Fruit fly (Drosophila melanogaster): ENCODE measurements around the gene Cp19.

Cp19 gene

dm6 chr3L:8708856-8709255 is 20.8 kb upstream of the Cp19 start (continued):
- TF ChIP-seq Hey (tag; optimal IDR thresholded peaks at IDR 0.05) = no peak
- TF ChIP-seq fd64A (GFP tag; optimal IDR thresholded peaks at IDR 0.05) = no peak
- TF ChIP-seq slbo (GFP tag; IDR thresholded peaks at IDR 0.05) = peak; percentile 29; the same call in 1 of the 2 replicates
- peak; percentile 13 for TF ChIP-seq exex (tag; optimal IDR thresholded peaks at IDR 0.05)
- no peak for TF ChIP-seq Hr39 (optimal IDR thresholded peaks at IDR 0.05)
- TF ChIP-seq CG2678 (tag; optimal IDR thresholded peaks at IDR 0.05) = no peak
- peak; percentile 24 for TF ChIP-seq CG3281 (GFP tag; optimal IDR thresholded peaks at IDR 0.05)
- no peak for TF ChIP-seq CG2129 (GFP tag; IDR thresholded peaks at IDR 0.05; ENCODE audit: partially characterized antibody)
- no peak for TF ChIP-seq CG17612 (GFP tag; IDR thresholded peaks at IDR 0.05)
- TF ChIP-seq CG18599 (GFP tag; optimal IDR thresholded peaks at IDR 0.05) = peak; percentile 29
- no peak for TF ChIP-seq H2.0 (GFP tag; IDR thresholded peaks at IDR 0.05)
- TF ChIP-seq CG12769 (tag; optimal IDR thresholded peaks at IDR 0.05) = peak; percentile 27
- TF ChIP-seq aop (GFP tag; IDR thresholded peaks at IDR 0.05) = no peak
- peak; percentile 25 for TF ChIP-seq lilli (GFP tag; optimal IDR thresholded peaks at IDR 0.05)
- no peak for TF ChIP-seq dati (GFP tag; IDR thresholded peaks at IDR 0.05)
- TF ChIP-seq crp (GFP tag; optimal IDR thresholded peaks at IDR 0.05) = no peak
- no peak for TF ChIP-seq E2f1 (GFP tag; IDR thresholded peaks at IDR 0.05)
- peak; percentile 63 for TF ChIP-seq Atf6 (GFP tag; IDR thresholded peaks at IDR 0.05)
- TF ChIP-seq CG31388 (GFP tag; optimal IDR thresholded peaks at IDR 0.05) = no peak
- TF ChIP-seq disco-r (GFP tag; optimal IDR thresholded peaks at IDR 0.05) = no peak
- TF ChIP-seq NFAT (GFP tag; IDR thresholded peaks at IDR 0.05) = no peak
- peak; percentile 33 for TF ChIP-seq cwo (GFP tag; optimal IDR thresholded peaks at IDR 0.05)
- no peak for TF ChIP-seq CG17359 (tag; optimal IDR thresholded peaks at IDR 0.05)
- TF ChIP-seq CG2889 (GFP tag; IDR thresholded peaks at IDR 0.05) = no peak
- no peak for TF ChIP-seq CG13123 (GFP tag; optimal IDR thresholded peaks at IDR 0.05)
- peak; percentile 16 for TF ChIP-seq CG10543 (GFP tag; optimal IDR thresholded peaks at IDR 0.05)
- TF ChIP-seq grau (tag; optimal IDR thresholded peaks at IDR 0.05) = peak; percentile 13
- no peak for TF ChIP-seq CG4404 (GFP tag; IDR thresholded peaks at IDR 0.05)
- no peak for TF ChIP-seq crol (GFP tag; IDR thresholded peaks at IDR 0.05)
- TF ChIP-seq CG7786 (GFP tag; optimal IDR thresholded peaks at IDR 0.05) = peak; percentile 5
- TF ChIP-seq luna (GFP tag; optimal IDR thresholded peaks at IDR 0.05) = no peak
- TF ChIP-seq lab (GFP tag; optimal IDR thresholded peaks at IDR 0.05) = peak; percentile 6
- TF ChIP-seq CG11456 (GFP tag; IDR thresholded peaks at IDR 0.05) = no peak
- no peak for TF ChIP-seq CG15601 (tag; optimal IDR thresholded peaks at IDR 0.05)
- TF ChIP-seq otp (GFP tag; IDR thresholded peaks at IDR 0.05) = no peak
- TF ChIP-seq zfh2 (GFP tag; optimal IDR thresholded peaks at IDR 0.05) = peak; percentile 18
- TF ChIP-seq CG11085 (GFP tag; IDR thresholded peaks at IDR 0.05) = no peak
- TF ChIP-seq inv (GFP tag; IDR thresholded peaks at IDR 0.05; ENCODE audit: partially characterized antibody) = no peak
- TF ChIP-seq pho (GFP tag; optimal IDR thresholded peaks at IDR 0.05) = peak; percentile 33
- no peak for TF ChIP-seq CG8290 (GFP tag; optimal IDR thresholded peaks at IDR 0.05)
- TF ChIP-seq CG8290 (tag; optimal IDR thresholded peaks at IDR 0.05) = peak in 1 of 2 experiments; percentile 12
- no peak for TF ChIP-seq CG3163 (GFP tag; optimal IDR thresholded peaks at IDR 0.05)
- no peak for TF ChIP-seq scrt (GFP tag; optimal IDR thresholded peaks at IDR 0.05)
- TF ChIP-seq Blimp-1 (GFP tag; optimal IDR thresholded peaks at IDR 0.05) = no peak
- TF ChIP-seq ham (GFP tag; IDR thresholded peaks at IDR 0.05) = no peak
- TF ChIP-seq ac (GFP tag; optimal IDR thresholded peaks at IDR 0.05) = no peak
- no peak for TF ChIP-seq Ravus (GFP tag; IDR thresholded peaks at IDR 0.05)
- no peak for TF ChIP-seq HLH3B (GFP tag; IDR thresholded peaks at IDR 0.05)
- TF ChIP-seq fd96Cb (tag; optimal IDR thresholded peaks at IDR 0.05) = no peak
- TF ChIP-seq ems (GFP tag; optimal IDR thresholded peaks at IDR 0.05) = no peak
- TF ChIP-seq Hmr (GFP tag; optimal IDR thresholded peaks at IDR 0.05) = peak; percentile 22
- TF ChIP-seq Med (GFP tag) = peak; percentile 26
- no peak for TF ChIP-seq CG4360 (GFP tag; IDR thresholded peaks at IDR 0.05)
